Fruit fly (Drosophila melanogaster) whole organism, pupa: Measurements from ENCODE around the gene Cad99C.

ENCODE experiments used
- CG10348 ChIP-seq: fragments of 200-800 bp; sonication (Bioruptor generic); IDR thresholded peaks from 2 replicates; pipeline ENCODE4 v1.3.6; 2022; ENCODE audit warnings: missing biosample characterization, missing genetic modification characterization
- CG12605 ChIP-seq: fragments of 200-800 bp; sonication (Bioruptor generic); IDR thresholded peaks from 2 replicates; pipeline ENCODE4 v1.3.6; 2022; ENCODE audit warnings: missing biosample characterization, missing genetic modification characterization
- CG13204 ChIP-seq: fragments of 200-800 bp; sonication (Bioruptor generic); optimal IDR thresholded peaks from 2 replicates; lab custom pipeline; 2018; ENCODE audit warnings: missing biosample characterization, mild to moderate bottlenecking, missing genetic modification characterization, moderate library complexity
- CG14655 ChIP-seq: fragments of 200-800 bp; sonication (Bioruptor generic); optimal IDR thresholded peaks from 3 replicates; lab custom pipeline; 2017; ENCODE audit warnings: mild to moderate bottlenecking, missing biosample characterization, missing genetic modification reagents, missing genetic modification characterization
- CG15710 ChIP-seq: fragments of 200-800 bp; sonication (Bioruptor generic); optimal IDR thresholded peaks from 2 replicates; lab custom pipeline; 2018; ENCODE audit warnings: missing biosample characterization, mild to moderate bottlenecking, missing genetic modification characterization, moderate library complexity
- CG17806 ChIP-seq: fragments of 200-800 bp; sonication (Bioruptor generic); optimal IDR thresholded peaks from 2 replicates; lab custom pipeline; 2018; ENCODE audit warnings: missing biosample characterization, mild to moderate bottlenecking, missing genetic modification characterization, moderate library complexity
- CG32121 ChIP-seq: fragments of 200-800 bp; sonication (Bioruptor generic); IDR thresholded peaks from 2 replicates; pipeline ENCODE4 v1.3.6; 2022; ENCODE audit warnings: missing biosample characterization, missing genetic modification characterization
- CG34367 ChIP-seq: fragments of 200-800 bp; sonication (Bioruptor generic); optimal IDR thresholded peaks from 2 replicates; lab custom pipeline; 2018; ENCODE audit warnings: missing biosample characterization, mild to moderate bottlenecking, missing genetic modification characterization
- CG4496 ChIP-seq: fragments of 200-800 bp; sonication (Bioruptor generic); IDR thresholded peaks from 3 replicates; pipeline ENCODE4 v1.3.6; 2022; ENCODE audit warnings: missing biosample characterization, missing genetic modification characterization
- CG8159 ChIP-seq: fragments of 200-800 bp; sonication (Bioruptor generic); optimal IDR thresholded peaks from 3 replicates; lab custom pipeline; 2018; ENCODE audit warnings: missing biosample characterization, mild to moderate bottlenecking, missing genetic modification characterization, moderate library complexity
- CG8301 ChIP-seq: fragments of 200-800 bp; sonication (Bioruptor generic); optimal IDR thresholded peaks from 2 replicates; lab custom pipeline; 2018; ENCODE audit warnings: missing biosample characterization, mild to moderate bottlenecking, missing genetic modification characterization
- CG9948 ChIP-seq: fragments of 200-800 bp; sonication (Bioruptor generic); optimal IDR thresholded peaks from 2 replicates; lab custom pipeline; 2018; ENCODE audit warnings: missing biosample characterization, mild to moderate bottlenecking, missing genetic modification characterization, moderate library complexity
- D1 ChIP-seq: fragments of 200-800 bp; sonication (Bioruptor generic); optimal IDR thresholded peaks from 2 replicates; lab custom pipeline; 2018; ENCODE audit warnings: missing biosample characterization, mild to moderate bottlenecking, missing genetic modification characterization, moderate library complexity
- EcR ChIP-seq: fragments of 200-800 bp; sonication (Bioruptor generic); optimal IDR thresholded peaks from 3 replicates; lab custom pipeline; 2019; ENCODE audit warnings: missing biosample characterization, missing genetic modification characterization, mild to moderate bottlenecking, moderate library complexity, missing genetic modification reagents
- Ets98B ChIP-seq: fragments of 200-800 bp; sonication (Bioruptor generic); IDR thresholded peaks from 2 replicates; pipeline ENCODE4 v1.3.6; 2022; ENCODE audit warnings: missing biosample characterization, missing genetic modification characterization
- Pif1A ChIP-seq: fragments of 200-800 bp; sonication (Bioruptor generic); optimal IDR thresholded peaks from 3 replicates; lab custom pipeline; 2016; ENCODE audit warnings: missing biosample characterization, missing genetic modification characterization
- Pif1B ChIP-seq: fragments of 200-800 bp; sonication (Bioruptor generic); optimal IDR thresholded peaks from 3 replicates; lab custom pipeline; 2016; ENCODE audit warnings: missing biosample characterization, missing genetic modification characterization
- Snoo ChIP-seq: fragments of 200-800 bp; sonication (Bioruptor generic); optimal IDR thresholded peaks from 3 replicates; lab custom pipeline; 2017; ENCODE audit warnings: missing biosample characterization, mild to moderate bottlenecking, missing genetic modification characterization, inconsistent platforms
- fd96Ca ChIP-seq: fragments of 200-800 bp; sonication (Bioruptor generic); IDR thresholded peaks from 3 replicates; pipeline ENCODE4 v1.3.6; 2022; ENCODE audit warnings: missing biosample characterization, missing genetic modification characterization
- gl ChIP-seq: fragments of 200-800 bp; sonication (Bioruptor generic); optimal IDR thresholded peaks from 2 replicates; lab custom pipeline; 2018; ENCODE audit warnings: missing biosample characterization, mild to moderate bottlenecking, missing genetic modification characterization
- rn ChIP-seq: fragments of 200-800 bp; sonication (Bioruptor generic); IDR thresholded peaks from 2 replicates; pipeline ENCODE4 v1.3.6; 2022; ENCODE audit warnings: missing biosample characterization, missing genetic modification characterization

The Cad99C gene

DNA sequence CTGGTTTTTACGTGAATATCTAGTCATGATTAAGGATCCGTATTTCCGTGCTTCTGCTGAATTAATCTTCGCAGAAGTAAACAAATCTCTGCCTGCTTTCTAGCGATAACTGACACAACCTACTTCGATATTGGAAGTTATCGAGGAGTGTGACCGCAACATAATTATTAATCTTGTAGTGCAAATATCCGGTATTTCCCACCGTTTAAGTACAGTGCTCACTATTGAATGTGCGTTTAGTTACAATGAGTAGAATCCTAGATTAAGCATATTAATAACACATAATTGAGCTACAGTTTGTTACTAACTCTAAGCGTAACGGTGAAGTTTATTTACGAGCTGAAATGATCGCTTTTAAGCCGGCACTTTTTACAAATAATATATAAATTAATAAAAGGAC lies 18.3 kb downstream of the Cad99C start:
- TF ChIP-seq CG12605 (GFP tag; lab: Robert Waterston, UW) = no peak
- no peak for TF ChIP-seq CG10348 (GFP tag; lab: Robert Waterston, UW)
- TF ChIP-seq rn = no peak
- TF ChIP-seq CG8159 (tag; lab: Kevin White, UChicago) = no peak
- no peak; the same call in 1 of the 2 replicates for TF ChIP-seq CG32121 (GFP tag; lab: Robert Waterston, UW)
- no peak for TF ChIP-seq D1 (tag; lab: Kevin White, UChicago)
- no peak for TF ChIP-seq CG17806 (tag; lab: Kevin White, UChicago)
- no peak for TF ChIP-seq gl
- 0 out of 3 replicates have a peak, but pooled peaks have one; percentile 18 for TF ChIP-seq fd96Ca (GFP tag; lab: Robert Waterston, UW)
- TF ChIP-seq CG14655 (GFP tag; lab: Kevin White, UChicago) = no peak
- peak; percentile 0 for TF ChIP-seq CG9948
- TF ChIP-seq Ets98B = peak; percentile 36
- no peak for TF ChIP-seq EcR (GFP tag; lab: Kevin White, UChicago)
- no peak for TF ChIP-seq CG8301 (tag; lab: Kevin White, UChicago)
- TF ChIP-seq Pif1B (GFP tag; lab: Kevin White, UChicago) = no peak
- no peak for TF ChIP-seq Pif1A (GFP tag; lab: Kevin White, UChicago)
- peak; percentile 31 for TF ChIP-seq CG15710 (tag; lab: Kevin White, UChicago)
- TF ChIP-seq CG13204 (GFP tag; lab: Kevin White, UChicago) = no peak
- TF ChIP-seq CG34367 = peak; percentile 13
- peak; percentile 58; the same call in 2 of the 3 replicates for TF ChIP-seq CG4496 (GFP tag; lab: Robert Waterston, UW)
- no peak for TF ChIP-seq Snoo (tag; lab: Kevin White, UChicago)

DNA sequence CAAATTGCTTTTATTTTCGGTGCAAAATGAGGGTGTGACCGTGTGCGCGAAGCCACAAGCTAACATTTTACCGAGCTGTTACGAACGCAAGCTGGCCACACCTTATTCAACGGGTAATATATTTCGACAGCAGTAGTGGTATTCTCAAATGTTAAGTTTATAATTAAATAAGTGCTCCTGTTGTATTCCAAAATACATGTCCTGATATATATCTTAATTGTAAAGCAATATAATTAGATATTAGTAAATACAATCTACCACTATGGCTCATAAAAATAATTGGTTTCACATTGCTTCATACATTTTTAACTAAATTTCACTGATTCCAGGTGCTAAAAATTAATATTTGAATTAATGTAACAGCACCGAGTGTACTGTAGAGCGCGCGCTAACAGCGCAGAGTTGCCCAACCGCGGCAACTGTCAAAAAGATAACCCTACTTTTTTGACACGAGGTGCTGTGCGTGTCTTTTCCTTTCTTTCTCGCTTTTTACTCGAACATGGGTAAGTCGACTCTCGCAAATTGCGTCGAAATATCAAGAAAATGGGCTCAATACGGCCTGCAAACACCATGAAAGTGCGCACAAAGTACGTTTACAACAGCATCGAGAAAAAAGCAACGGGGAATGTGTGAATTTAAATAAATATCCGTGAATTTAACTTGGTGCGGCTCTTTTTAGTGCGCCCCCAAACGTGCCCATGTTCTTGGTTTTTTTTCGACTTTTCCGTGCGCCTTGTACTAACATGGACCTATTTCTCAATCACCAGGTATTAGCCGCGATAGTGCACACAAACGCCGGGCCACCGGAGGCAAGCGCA lies 20.2 kb downstream of the Cad99C start, which contains the start of the genes CG15514 and RpS8:
CG15514 (minus strand) TSS at position 63 of the 818 bp plus-strand sequence.
RpS8 (plus strand) TSS at position 151 of the 818 bp plus-strand sequence.
- peak; percentile 27 for TF ChIP-seq CG15710 (tag; lab: Kevin White, UChicago)
- peak; percentile 64 for TF ChIP-seq CG17806 (tag; lab: Kevin White, UChicago)
- peak; percentile 74 for TF ChIP-seq Snoo (tag; lab: Kevin White, UChicago)
- peak; percentile 48 for TF ChIP-seq CG8301 (tag; lab: Kevin White, UChicago)
- TF ChIP-seq Ets98B = no peak
- peak; percentile 29; the same call in 1 of the 2 replicates for TF ChIP-seq CG32121 (GFP tag; lab: Robert Waterston, UW)
- TF ChIP-seq CG34367 = peak; percentile 29
- peak; percentile 33 for TF ChIP-seq CG9948
- TF ChIP-seq gl = no peak
- TF ChIP-seq CG8159 (tag; lab: Kevin White, UChicago) = peak; percentile 72
- TF ChIP-seq rn = no peak
- peak; percentile 54; the same call in 2 of the 3 replicates for TF ChIP-seq CG4496 (GFP tag; lab: Robert Waterston, UW)
- TF ChIP-seq, all 21 proteins: peak for 9

DNA sequence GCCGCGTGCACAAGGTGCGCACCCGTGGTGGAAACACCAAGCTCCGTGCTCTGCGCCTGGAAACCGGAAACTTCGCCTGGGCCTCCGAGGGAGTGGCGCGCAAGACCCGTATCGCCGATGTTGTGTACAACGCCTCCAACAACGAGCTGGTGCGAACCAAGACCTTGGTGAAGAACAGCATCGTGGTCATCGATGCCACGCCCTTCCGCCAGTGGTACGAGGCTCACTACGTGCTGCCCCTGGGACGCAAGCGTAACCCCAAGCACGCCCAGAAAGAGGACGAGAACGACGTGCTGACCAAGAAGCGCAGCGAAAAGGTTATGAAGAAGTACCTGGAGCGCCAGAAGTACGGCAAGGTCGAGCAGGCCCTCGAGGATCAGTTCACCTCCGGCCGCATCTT lies 21.3 kb downstream of the Cad99C start:
- TF ChIP-seq CG14655 (GFP tag; lab: Kevin White, UChicago) (no peak), CG17806 (tag; lab: Kevin White, UChicago) (no peak), CG9948 (no peak), gl (no peak), CG32121 (GFP tag; lab: Robert Waterston, UW) (no peak), D1 (tag; lab: Kevin White, UChicago) (no peak), Pif1B (GFP tag; lab: Kevin White, UChicago) (no peak), CG10348 (GFP tag; lab: Robert Waterston, UW) (no peak), Ets98B (no peak), CG13204 (GFP tag; lab: Kevin White, UChicago) (no peak), EcR (GFP tag; lab: Kevin White, UChicago) (no peak)
- TF ChIP-seq, all 21 proteins: peak for 0

DNA sequence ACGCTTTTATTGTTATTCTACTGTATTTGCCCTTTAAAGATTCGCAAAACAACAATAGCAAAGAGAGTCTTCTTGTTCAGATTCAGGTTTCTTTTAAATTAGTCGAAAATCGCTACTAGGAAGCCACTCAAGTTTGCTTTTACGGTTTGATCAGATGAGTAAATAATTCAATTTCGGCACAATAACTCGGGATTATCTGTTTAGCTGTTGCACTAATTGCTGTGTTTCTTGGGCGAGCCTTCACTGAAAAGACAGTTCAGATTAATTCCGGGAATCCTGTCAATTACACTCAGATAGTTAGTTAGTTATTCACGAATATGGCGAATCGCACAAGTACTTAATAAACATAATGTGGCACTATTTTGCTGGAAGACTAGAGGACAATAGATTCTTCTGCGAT lies 25.2 kb downstream of the Cad99C start:
- no peak for TF ChIP-seq CG15710 (tag; lab: Kevin White, UChicago)
- no peak for TF ChIP-seq CG9948
- TF ChIP-seq CG14655 (GFP tag; lab: Kevin White, UChicago) = no peak
- TF ChIP-seq gl = no peak
- no peak for TF ChIP-seq CG32121 (GFP tag; lab: Robert Waterston, UW)
- TF ChIP-seq, all 21 proteins: peak for 0

DNA sequence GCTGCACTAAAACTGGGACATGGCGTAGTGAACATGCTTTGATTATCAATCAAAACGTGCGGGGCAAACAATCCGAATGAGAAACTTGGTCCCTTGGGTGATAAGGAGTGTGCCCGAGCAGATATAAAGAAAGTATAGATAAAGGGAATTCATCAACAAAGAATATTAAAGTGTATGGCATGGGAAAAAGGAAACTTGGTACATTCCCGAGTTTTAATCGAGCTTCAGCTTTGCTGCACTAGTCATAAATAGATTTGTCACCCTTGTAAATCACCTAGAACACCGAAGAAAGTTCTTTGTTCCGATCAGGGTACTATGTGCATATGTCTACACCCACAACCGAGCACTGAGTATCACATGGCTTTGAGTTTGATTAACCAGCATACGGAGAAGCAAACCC lies 26.0 kb downstream of the Cad99C start:
- TF ChIP-seq CG8159 (tag; lab: Kevin White, UChicago) (no peak), CG15710 (tag; lab: Kevin White, UChicago) (no peak), CG17806 (tag; lab: Kevin White, UChicago) (no peak), Snoo (tag; lab: Kevin White, UChicago) (no peak), rn (no peak), Ets98B (no peak), CG8301 (tag; lab: Kevin White, UChicago) (no peak), CG14655 (GFP tag; lab: Kevin White, UChicago) (no peak), CG34367 (no peak), CG13204 (GFP tag; lab: Kevin White, UChicago) (no peak), CG10348 (GFP tag; lab: Robert Waterston, UW) (no peak), CG4496 (GFP tag; lab: Robert Waterston, UW) (no peak), CG9948 (no peak), fd96Ca (GFP tag; lab: Robert Waterston, UW) (no peak), CG12605 (GFP tag; lab: Robert Waterston, UW) (no peak), Pif1A (GFP tag; lab: Kevin White, UChicago) (no peak)
